Worm (Caenorhabditis elegans) whole organism, L4/young adult: ENCODE data around the gene C34C6.3.

Experiments
- W03F9.2 ChIP-seq: fragments of 150-350 bp; optimal IDR thresholded peaks from 2 replicates; lab custom pipeline; 2014; ENCODE audit warnings: missing biosample characterization, missing genetic modification characterization
- dao-5 ChIP-seq: sonication (generic microtip); optimal IDR thresholded peaks from 2 replicates; lab custom pipeline; 2016; ENCODE audit warnings: missing genotype, missing genetic modification characterization, moderate library complexity, missing compliant biosample characterization
- him-1 ChIP-seq: sonication (generic microtip); optimal IDR thresholded peaks from 2 replicates; lab custom pipeline; 2016; ENCODE audit warnings: missing genotype, missing genetic modification reagents, missing genetic modification characterization, missing compliant biosample characterization

C34C6.3 gene

DNA sequence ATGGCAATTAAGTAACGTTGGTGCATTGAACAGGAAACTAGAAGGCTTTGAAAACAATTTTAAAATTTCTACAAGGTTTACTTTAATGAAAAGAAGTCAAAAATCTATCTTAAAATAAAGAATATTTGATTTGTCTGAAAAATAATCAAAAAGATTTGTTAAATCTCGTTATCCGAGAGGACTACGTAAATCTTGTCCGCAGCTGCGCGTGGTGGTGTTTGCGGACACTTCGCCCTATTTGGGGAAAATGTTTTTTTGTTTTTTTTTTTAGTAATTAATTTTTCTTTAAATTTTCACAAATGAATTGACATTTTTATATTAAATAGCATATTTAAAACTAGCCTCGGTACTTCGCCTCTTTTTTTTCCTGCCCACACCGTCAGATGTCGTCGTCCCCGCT, 7.8 kb upstream of the C34C6.3 start:
- TF ChIP-seq dao-5 (tag; lab: Kevin White, UChicago) = no peak
- TF ChIP-seq him-1 (tag; lab: Kevin White, UChicago) = peak; percentile 2
- peak; percentile 72 for TF ChIP-seq W03F9.2 (tag; lab: Kevin White, UChicago)

- no peak for TF ChIP-seq him-1 (tag; lab: Kevin White, UChicago)
- no peak for TF ChIP-seq W03F9.2 (tag; lab: Kevin White, UChicago)
- TF ChIP-seq dao-5 (tag; lab: Kevin White, UChicago) = no peak
Observed at ce11 chrII:8684824-8685223, 6.9 kb upstream of the C34C6.3 start, which contains the start of gene hgap-2. TSS of gene hgap-2 (minus strand) at chrII:8684924.

DNA sequence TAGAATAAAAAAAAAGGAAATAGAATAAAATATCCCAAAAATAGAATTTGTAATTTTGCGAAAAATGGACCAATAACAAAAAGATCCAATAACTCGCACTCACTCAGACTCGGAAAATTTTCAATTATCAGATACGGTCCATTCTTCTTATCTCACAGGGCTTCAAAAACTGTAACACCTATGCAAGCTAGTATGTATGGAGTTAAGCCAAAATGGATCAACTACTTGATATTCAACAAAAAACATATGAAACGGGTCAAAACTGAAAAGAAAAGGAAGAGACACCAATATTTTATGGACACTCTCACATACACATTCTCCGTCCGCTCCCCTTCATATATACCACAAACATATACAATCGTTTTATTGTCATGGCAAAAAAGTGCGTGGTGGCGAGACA, 6.1 kb upstream of the C34C6.3 start, which contains the start of gene C34C6.9:
Gene C34C6.9, plus strand, starts transcription at position 301 of the 400 bp plus-strand sequence.
- TF ChIP-seq dao-5 (tag; lab: Kevin White, UChicago) (no peak), him-1 (tag; lab: Kevin White, UChicago) (no peak), W03F9.2 (tag; lab: Kevin White, UChicago) (no peak)

- TF ChIP-seq dao-5 (tag; lab: Kevin White, UChicago) = no peak
- no peak for TF ChIP-seq him-1 (tag; lab: Kevin White, UChicago)
- TF ChIP-seq W03F9.2 (tag; lab: Kevin White, UChicago) = no peak
Observed at ce11 chrII:8695783-8696182, 4.1 kb downstream of the C34C6.3 start, which contains the start of gene C34C6.10. TSS of gene C34C6.10 (minus strand) at chrII:8695883.

- TF ChIP-seq dao-5 (tag; lab: Kevin White, UChicago) = no peak
- TF ChIP-seq him-1 (tag; lab: Kevin White, UChicago) = no peak
- TF ChIP-seq W03F9.2 (tag; lab: Kevin White, UChicago) = no peak
Observed at ce11 chrII:8698828-8699227, 7.1 kb downstream of the C34C6.3 start, which contains the start of gene chdh-1. TSS of gene chdh-1 (minus strand) at chrII:8698928.

- TF ChIP-seq dao-5 (tag; lab: Kevin White, UChicago) (no peak), W03F9.2 (tag; lab: Kevin White, UChicago) (no peak), him-1 (tag; lab: Kevin White, UChicago) (no peak)
Observed at ce11 chrII:8701059-8701458, 9.3 kb downstream of the C34C6.3 start.

DNA sequence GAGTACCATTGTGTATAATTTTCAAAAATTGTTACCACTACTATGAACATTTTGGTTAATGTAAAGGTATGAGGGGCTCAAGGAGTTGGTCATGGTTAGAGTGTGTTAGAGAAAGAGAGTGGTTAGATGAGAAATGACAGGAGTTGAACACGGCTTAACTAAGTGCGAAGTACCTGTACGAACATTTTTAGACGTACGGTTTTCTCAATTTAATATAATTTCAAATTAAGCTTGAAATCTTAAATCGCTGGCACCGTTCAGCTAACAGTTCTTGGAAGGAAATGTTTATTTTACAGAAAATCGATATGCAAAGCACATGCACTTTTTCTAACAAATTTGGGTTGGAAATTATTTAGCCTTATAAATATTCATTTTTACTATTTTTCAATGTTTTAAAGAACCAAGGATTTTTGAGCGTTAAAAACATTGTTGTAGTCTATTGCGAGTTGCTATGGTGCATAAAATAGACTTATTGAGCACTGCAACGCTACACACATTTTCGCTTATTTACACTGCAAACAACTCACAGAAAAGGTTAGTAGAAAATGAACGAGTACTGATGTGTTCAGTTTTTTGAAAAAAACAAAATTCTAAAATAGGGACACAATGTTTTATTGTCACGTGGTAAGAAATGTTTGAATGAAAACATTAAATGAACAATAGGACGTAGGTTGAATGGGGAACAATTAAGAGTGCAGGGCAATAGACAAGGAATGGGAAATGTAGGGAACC, 10.1 kb downstream of the C34C6.3 start, which contains the start of gene sphk-1:
Gene sphk-1, minus strand, starts transcription at position 51 of the 732 bp plus-strand sequence.
- TF ChIP-seq him-1 (tag; lab: Kevin White, UChicago) (no peak), W03F9.2 (tag; lab: Kevin White, UChicago) (no peak), dao-5 (tag; lab: Kevin White, UChicago) (no peak)

ce11 chrII:8703729-8704128, 12.0 kb downstream of the C34C6.3 start, which contains the start of gene ceh-7:
TSS of gene ceh-7 (minus strand) at chrII:8703829.
- no peak for TF ChIP-seq him-1 (tag; lab: Kevin White, UChicago)
- no peak for TF ChIP-seq dao-5 (tag; lab: Kevin White, UChicago)

ce11 chrII:8704413-8704874, 12.7 kb downstream of the C34C6.3 start, which contains the start of gene prx-5:
TSS of gene prx-5 (plus strand) at chrII:8704824.
- no peak for TF ChIP-seq W03F9.2 (tag; lab: Kevin White, UChicago)
- no peak for TF ChIP-seq dao-5 (tag; lab: Kevin White, UChicago)
- TF ChIP-seq him-1 (tag; lab: Kevin White, UChicago) = no peak

DNA sequence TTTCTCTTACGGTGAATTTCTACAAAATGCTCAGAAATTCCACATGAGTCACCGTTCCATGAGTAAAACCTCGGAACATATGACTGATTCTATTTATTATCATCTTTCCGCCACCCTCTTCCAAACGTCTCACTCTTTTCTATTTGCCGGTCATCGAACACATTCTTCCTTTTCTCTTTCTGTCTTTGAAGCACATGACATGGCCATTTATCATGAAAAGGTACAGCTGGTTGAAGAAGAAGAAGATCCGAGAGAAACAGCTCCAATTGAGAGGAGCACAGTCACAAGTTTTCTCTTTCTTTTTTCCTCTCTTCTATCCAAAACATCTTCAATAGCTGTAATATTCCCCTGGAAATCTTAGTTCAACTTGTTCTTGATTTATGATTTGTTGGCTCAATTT, 15.3 kb downstream of the C34C6.3 start, which contains the start of gene cup-16:
Gene cup-16, plus strand, starts transcription at position 132 of the 400 bp plus-strand sequence.
- TF ChIP-seq W03F9.2 (tag; lab: Kevin White, UChicago) = no peak
- no peak for TF ChIP-seq dao-5 (tag; lab: Kevin White, UChicago)
- no peak for TF ChIP-seq him-1 (tag; lab: Kevin White, UChicago)

- no peak for TF ChIP-seq dao-5 (tag; lab: Kevin White, UChicago)
- TF ChIP-seq him-1 (tag; lab: Kevin White, UChicago) = no peak
- TF ChIP-seq W03F9.2 (tag; lab: Kevin White, UChicago) = no peak
Observed at ce11 chrII:8710317-8710716, 18.6 kb downstream of the C34C6.3 start, which contains the start of gene srg-15. TSS of gene srg-15 (minus strand) at chrII:8710417.

DNA sequence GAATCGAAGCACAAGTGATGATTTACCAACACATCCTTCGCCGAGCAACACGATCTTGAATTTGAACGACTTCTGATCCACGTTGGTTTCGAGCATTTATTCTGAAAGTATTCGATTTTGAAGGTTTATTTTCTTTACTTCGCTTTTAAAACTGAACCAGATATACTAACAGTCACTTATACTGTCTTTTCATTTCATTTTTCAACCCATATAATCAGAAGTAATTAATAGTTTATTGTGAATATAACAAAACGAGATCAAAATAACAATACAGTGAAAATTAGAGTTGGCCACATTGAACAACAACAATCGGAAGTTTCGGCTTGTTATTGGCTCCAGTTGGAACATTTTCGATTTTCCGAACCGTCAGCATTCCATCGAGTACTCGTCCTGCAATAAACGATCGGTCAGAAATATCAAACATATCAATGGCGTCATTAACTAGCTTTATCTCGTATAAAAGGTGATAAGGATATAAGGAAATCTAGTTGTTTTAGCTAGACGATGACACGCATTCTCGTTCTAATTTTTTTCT, 23.3 kb downstream of the C34C6.3 start, which contains the start of the genes rab-21 and T01B7.13:
Gene rab-21, minus strand, starts transcription at position 101 of the 535 bp plus-strand sequence.
Gene T01B7.13, plus strand, starts transcription at position 485 of the 535 bp plus-strand sequence.
- TF ChIP-seq W03F9.2 (tag; lab: Kevin White, UChicago) (no peak), dao-5 (tag; lab: Kevin White, UChicago) (no peak), him-1 (tag; lab: Kevin White, UChicago) (no peak)
